Worm (Caenorhabditis elegans) whole organism, L4 larva: ENCODE measurements around the gene D2045.5.
"Not testable (repeated sequence)": the region's sequence is repeated elsewhere in the genome, so short reads cannot be mapped to it uniquely, and the experiment has no call there.

Experiments
- aha-1 ChIP-seq: fragments of 150-350 bp; peaks from one replicate; lab custom pipeline; 2014; ENCODE audit warnings: missing biosample characterization, missing genetic modification characterization
- ces-1 ChIP-seq: fragments of 150-350 bp; sonication (generic microtip); optimal IDR thresholded peaks from 4 replicates; lab custom pipeline; 2014; ENCODE audit warnings: missing biosample characterization, missing genetic modification reagents, missing genetic modification characterization
- fos-1 ChIP-seq: fragments of 150-350 bp; optimal IDR thresholded peaks from 2 replicates; lab custom pipeline; 2014; ENCODE audit warnings: missing biosample characterization, missing genetic modification characterization
- nhr-76 ChIP-seq: fragments of 150-350 bp; optimal IDR thresholded peaks from 2 replicates; lab custom pipeline; 2014; ENCODE audit warnings: missing biosample characterization, missing genetic modification characterization
- tra-1 ChIP-seq: fragments of 200-800 bp; sonication (Bioruptor generic); IDR thresholded peaks from 2 replicates; pipeline ENCODE4 v1.3.6; 2022; ENCODE audit warnings: missing genetic modification reagents, missing genetic modification characterization, missing compliant biosample characterization

DNA sequence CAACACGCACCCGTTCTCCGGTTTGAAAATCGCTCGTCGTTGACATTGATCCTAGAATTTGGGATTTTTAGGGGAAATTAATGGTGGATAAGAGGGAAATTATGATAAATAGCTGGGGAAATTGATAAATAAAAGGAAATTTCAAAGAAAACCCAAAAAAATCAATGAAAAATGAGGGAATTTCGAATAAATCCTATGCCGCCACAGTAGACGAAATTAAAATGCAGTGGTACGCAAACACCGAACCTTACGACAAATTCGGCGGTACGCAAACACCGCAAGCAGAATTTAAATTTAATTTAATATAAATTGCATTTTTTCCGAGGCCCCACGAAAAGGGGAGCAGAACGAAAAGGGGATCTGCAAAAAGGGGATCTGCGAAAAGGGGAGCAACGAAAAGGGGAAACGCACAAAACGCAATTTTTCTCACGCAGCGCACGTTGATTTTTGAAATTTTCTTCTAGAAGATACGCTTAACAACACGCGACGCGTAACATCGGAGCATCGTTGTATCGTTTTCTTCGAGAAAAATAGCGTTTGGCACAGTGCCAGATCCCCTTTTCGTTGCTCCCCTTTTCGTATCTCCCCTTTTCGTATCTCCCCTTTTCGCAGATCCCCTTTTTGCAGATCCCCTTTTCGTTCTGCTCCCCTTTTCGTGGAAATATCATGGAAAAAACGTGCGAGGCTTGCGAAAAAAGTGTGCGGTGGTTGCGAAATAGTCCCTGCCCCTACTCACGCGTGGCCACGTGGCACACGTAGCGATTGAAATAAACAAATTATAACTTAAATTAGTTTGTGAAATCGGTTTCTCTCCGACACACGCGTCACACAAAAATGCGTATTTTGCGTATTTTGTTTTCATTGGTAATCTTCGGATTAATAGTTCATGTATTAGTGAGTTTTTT lies 33.2 kb downstream of the D2045.5 start, which contains the start of the genes smrd-1 and enu-3.1:
- TF ChIP-seq tra-1 (0 out of 2 replicates have a peak, but pooled peaks have one; percentile 10), ces-1 (GFP tag; lab: Kevin White, UChicago) (peak; percentile 94)
- TF ChIP-seq nhr-76, aha-1, fos-1 (tag; lab: Kevin White, UChicago): not testable (repeated sequence)
